Worm (Caenorhabditis elegans) whole organism, L3 larva: ENCODE measurements around the gene ZK813.4.
A peak's percentile ranks its signal among the peaks of the same experiment; 100 is the strongest.

ENCODE experiments used
- ceh-82 ChIP-seq: fragments of 150-350 bp; optimal IDR thresholded peaks from 2 replicates; lab custom pipeline; 2014; ENCODE audit warnings: missing biosample characterization, missing genetic modification characterization
- egl-27 ChIP-seq: sonication (generic microtip); optimal IDR thresholded peaks from 4 replicates; lab custom pipeline; 2017; ENCODE audit warnings: missing biosample characterization, missing genetic modification reagents, missing genetic modification characterization
- elt-2 ChIP-seq: sonication (generic microtip); optimal IDR thresholded peaks from 2 replicates; lab custom pipeline; 2016; ENCODE audit warnings: missing genetic modification reagents, mild to moderate bottlenecking, missing genetic modification characterization, missing compliant biosample characterization
- fkh-10 ChIP-seq: sonication (generic microtip); optimal IDR thresholded peaks from 2 replicates; lab custom pipeline; 2017; ENCODE audit warnings: missing biosample characterization, missing genetic modification reagents, missing genetic modification characterization
- lin-39 ChIP-seq: fragments of 150-350 bp; optimal IDR thresholded peaks from 2 replicates; lab custom pipeline; 2018; ENCODE audit warnings: missing biosample characterization, missing genetic modification reagents, missing genetic modification characterization
- nhr-12 ChIP-seq: fragments of 150-350 bp; optimal IDR thresholded peaks from 2 replicates; lab custom pipeline; 2014; ENCODE audit warnings: missing biosample characterization, missing genetic modification characterization
- pha-4 ChIP-seq: fragments of 150-350 bp; optimal IDR thresholded peaks from 2 replicates; lab custom pipeline; 2014; ENCODE audit warnings: missing biosample characterization, missing genetic modification reagents, missing genetic modification characterization
- skn-1 ChIP-seq: fragments of 150-350 bp; optimal IDR thresholded peaks from 2 replicates; lab custom pipeline; 2014; ENCODE audit warnings: missing biosample characterization, missing genetic modification characterization
- unc-39 ChIP-seq: sonication (generic microtip); optimal IDR thresholded peaks from 4 replicates; lab custom pipeline; 2017; ENCODE audit warnings: missing biosample characterization, missing genetic modification characterization
- zag-1 ChIP-seq: fragments of 150-350 bp; optimal IDR thresholded peaks from 2 replicates; lab custom pipeline; 2014; ENCODE audit warnings: missing biosample characterization, missing genetic modification characterization

DNA sequence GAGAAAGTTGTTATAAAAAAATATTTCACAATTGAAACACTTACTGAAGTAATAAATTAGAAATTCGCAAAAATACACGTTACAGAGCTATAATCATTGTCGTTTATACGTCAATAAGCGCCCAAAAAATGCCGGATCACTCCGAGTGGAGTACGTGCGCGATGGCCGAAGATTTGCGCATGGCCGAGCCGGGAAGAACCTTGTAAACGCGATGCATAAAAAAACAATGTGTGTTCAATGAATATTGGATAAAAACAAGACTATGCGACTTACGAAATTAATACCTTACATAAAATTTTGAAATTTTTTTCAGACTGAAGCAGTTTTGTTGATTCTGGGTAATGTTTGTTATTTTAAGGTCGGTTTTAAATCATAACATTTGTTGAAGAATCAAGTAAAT lies 50.8 kb downstream of the ZK813.4 start, which contains the start of gene sorf-1:
- TF ChIP-seq egl-27 (tag; lab: Kevin White, UChicago) = no peak
- no peak for TF ChIP-seq zag-1 (tag; lab: Kevin White, UChicago)
- peak; percentile 19 for TF ChIP-seq pha-4 (tag; lab: Kevin White, UChicago)
- TF ChIP-seq fkh-10 (GFP tag; lab: Kevin White, UChicago) = no peak
- no peak for TF ChIP-seq nhr-12
- peak; percentile 23 for TF ChIP-seq lin-39
- peak; percentile 9 for TF ChIP-seq elt-2 (tag; lab: Kevin White, UChicago)
- no peak for TF ChIP-seq ceh-82 (tag; lab: Kevin White, UChicago)
- TF ChIP-seq unc-39 (tag; lab: Kevin White, UChicago) = no peak
- no peak for TF ChIP-seq skn-1
